Worm (Caenorhabditis elegans) whole organism, L4 larva: ENCODE data around the gene F45G2.9.

ENCODE experiments used
- F10B5.3 ChIP-seq: sonication (generic microtip); optimal IDR thresholded peaks from 2 replicates; lab custom pipeline; 2016; ENCODE audit warnings: mild to moderate bottlenecking, missing genetic modification characterization, missing compliant biosample characterization
- F37D6.2 ChIP-seq: sonication (generic microtip); optimal IDR thresholded peaks from 2 replicates; lab custom pipeline; 2016; ENCODE audit warnings: mild to moderate bottlenecking, missing genetic modification characterization, missing compliant biosample characterization
- F44E2.7 ChIP-seq: fragments of 200-800 bp; sonication (Bioruptor generic); IDR thresholded peaks from 2 replicates; pipeline ENCODE4 v2.1.2; 2022; ENCODE audit warnings: missing genetic modification characterization, missing compliant biosample characterization
- T26A8.4 ChIP-seq: fragments of 200-800 bp; sonication (Bioruptor generic); IDR thresholded peaks from 2 replicates; pipeline ENCODE4 v1.3.6; 2022; ENCODE audit warnings: missing genetic modification characterization, missing compliant biosample characterization
- aha-1 ChIP-seq: fragments of 150-350 bp; peaks from one replicate; lab custom pipeline; 2014; ENCODE audit warnings: missing biosample characterization, missing genetic modification characterization
- arid-1 ChIP-seq: fragments of 200-800 bp; sonication (Bioruptor generic); conservative IDR thresholded peaks from 2 replicates; pipeline ENCODE4 v1.3.6; 2022; ENCODE audit warnings: missing genetic modification reagents, missing genetic modification characterization, missing compliant biosample characterization
- ceh-20 ChIP-seq: fragments of 200-800 bp; sonication (Bioruptor generic); IDR thresholded peaks from 2 replicates; pipeline ENCODE4 v1.3.6; 2022; ENCODE audit warnings: missing genetic modification reagents, missing genetic modification characterization, missing compliant biosample characterization
- ceh-32 ChIP-seq: sonication (generic microtip); optimal IDR thresholded peaks from 2 replicates; lab custom pipeline; 2016; ENCODE audit warnings: mild to moderate bottlenecking, missing genetic modification characterization, missing compliant biosample characterization; ENCODE audit not compliant: poor library complexity
- ceh-62 ChIP-seq: sonication (generic microtip); optimal IDR thresholded peaks from 2 replicates; lab custom pipeline; 2017; ENCODE audit warnings: missing biosample characterization, missing genetic modification characterization
- ces-1 ChIP-seq: fragments of 150-350 bp; sonication (generic microtip); optimal IDR thresholded peaks from 4 replicates; lab custom pipeline; 2014; ENCODE audit warnings: missing biosample characterization, missing genetic modification reagents, missing genetic modification characterization
- ctbp-1 ChIP-seq: fragments of 200-800 bp; sonication (Bioruptor generic); IDR thresholded peaks from 2 replicates; pipeline ENCODE4 v1.3.6; 2022; ENCODE audit warnings: missing genetic modification reagents, missing genetic modification characterization, missing compliant biosample characterization
- daf-16 ChIP-seq, 3 experiments: sonication (generic microtip); optimal IDR thresholded peaks; 2 replicates each; lab custom pipeline; 2016 to 2017; ENCODE audit warnings: missing genetic modification characterization in 3 of 3, missing genetic modification reagents in 3 of 3, mild to moderate bottlenecking in 2 of 3, missing compliant biosample characterization in 2 of 3, missing biosample characterization in 1 of 3, moderate library complexity in 1 of 3
- dmd-6 ChIP-seq: fragments of 200-800 bp; sonication (Bioruptor generic); IDR thresholded peaks from 2 replicates; pipeline ENCODE4 v1.3.6; 2022; ENCODE audit warnings: missing genetic modification reagents, missing genetic modification characterization, missing compliant biosample characterization
- dmd-9 ChIP-seq: fragments of 200-800 bp; sonication (Bioruptor generic); IDR thresholded peaks from 2 replicates; pipeline ENCODE4 v1.3.6; 2022; ENCODE audit warnings: missing genetic modification reagents, missing genetic modification characterization, missing compliant biosample characterization
- dpl-1 ChIP-seq: fragments of 150-350 bp; optimal IDR thresholded peaks from 2 replicates; lab custom pipeline; 2014; ENCODE audit warnings: missing biosample characterization, missing genetic modification reagents, missing genetic modification characterization
- duxl-1 ChIP-seq: sonication (generic microtip); optimal IDR thresholded peaks from 2 replicates; lab custom pipeline; 2016; ENCODE audit warnings: mild to moderate bottlenecking, missing genetic modification characterization, moderate library complexity, missing compliant biosample characterization; ENCODE audit not compliant: poor library complexity
- egl-43 ChIP-seq: fragments of 200-800 bp; sonication (Bioruptor generic); IDR thresholded peaks from 2 replicates; pipeline ENCODE4 v1.3.6; 2022; ENCODE audit warnings: missing genetic modification reagents, missing genetic modification characterization, missing compliant biosample characterization
- fkh-10 ChIP-seq: fragments of 150-350 bp; optimal IDR thresholded peaks from 2 replicates; lab custom pipeline; 2014; ENCODE audit warnings: missing biosample characterization, missing genetic modification reagents, missing genetic modification characterization
- hif-1 ChIP-seq, 2 experiments: sonication (generic microtip); optimal IDR thresholded peaks; 2 replicates each; lab custom pipeline; 2016 to 2017; ENCODE audit warnings: missing compliant biosample characterization in 2 of 2, missing genetic modification characterization in 2 of 2, missing genetic modification reagents in 2 of 2, missing genotype in 2 of 2, mild to moderate bottlenecking in 1 of 2
- hlh-30 ChIP-seq: sonication (generic microtip); optimal IDR thresholded peaks from 2 replicates; lab custom pipeline; 2017; ENCODE audit warnings: antibody characterized with exemption, mild to moderate bottlenecking, missing genetic modification characterization, missing compliant biosample characterization; ENCODE audit not compliant: insufficient read depth
- hmg-1.1 ChIP-seq: fragments of 200-800 bp; sonication (Bioruptor generic); IDR thresholded peaks from 2 replicates; pipeline ENCODE4 v1.3.6; 2022; ENCODE audit warnings: missing genetic modification reagents, missing genetic modification characterization, missing compliant biosample characterization
- jun-1 ChIP-seq: fragments of 150-350 bp; optimal IDR thresholded peaks from 2 replicates; lab custom pipeline; 2014; ENCODE audit warnings: missing biosample characterization, missing genetic modification reagents, missing genetic modification characterization
- lin-13 ChIP-seq: fragments of 150-350 bp; optimal IDR thresholded peaks from 2 replicates; lab custom pipeline; 2014; ENCODE audit warnings: missing biosample characterization, missing genetic modification reagents, missing genetic modification characterization
- lin-15B ChIP-seq: fragments of 150-350 bp; sonication (generic microtip); optimal IDR thresholded peaks from 3 replicates; lab custom pipeline; 2014; ENCODE audit warnings: missing biosample characterization, missing genetic modification characterization
- lin-29 ChIP-seq: fragments of 200-800 bp; sonication (Bioruptor generic); IDR thresholded peaks from 2 replicates; pipeline ENCODE4 v1.3.6; 2022; ENCODE audit warnings: missing genetic modification reagents, missing genetic modification characterization, missing compliant biosample characterization
- lin-38 ChIP-seq: fragments of 200-800 bp; sonication (Bioruptor generic); IDR thresholded peaks from 2 replicates; pipeline ENCODE4 v1.3.6; 2022; ENCODE audit warnings: missing genetic modification reagents, missing genetic modification characterization, missing compliant biosample characterization
- lin-39 ChIP-seq: fragments of 150-350 bp; optimal IDR thresholded peaks from 2 replicates; lab custom pipeline; 2014; ENCODE audit warnings: missing biosample characterization, missing genetic modification reagents, missing genetic modification characterization
- lsy-2 ChIP-seq, 2 experiments: fragments of 150-350 bp in 1 of 2; sonication (generic microtip) in 1 of 2; optimal IDR thresholded peaks; 2 replicates each; lab custom pipeline; 2014 to 2017; ENCODE audit warnings: missing biosample characterization in 2 of 2, missing genetic modification characterization in 2 of 2
- madf-9 ChIP-seq: fragments of 200-800 bp; sonication (Bioruptor generic); conservative IDR thresholded peaks from 2 replicates; pipeline ENCODE4 v1.3.6; 2022; ENCODE audit warnings: missing genetic modification reagents, missing genetic modification characterization, missing compliant biosample characterization
- mdl-1 ChIP-seq, 2 experiments: fragments of 150-350 bp in 1 of 2; sonication (generic microtip) in 1 of 2; optimal IDR thresholded peaks; 2 replicates each; lab custom pipeline; 2014 to 2017; ENCODE audit warnings: missing biosample characterization in 2 of 2, missing genetic modification characterization in 2 of 2
- mdt-29 ChIP-seq: fragments of 200-800 bp; sonication (Bioruptor generic); IDR thresholded peaks from 2 replicates; pipeline ENCODE4 v1.3.6; 2022; ENCODE audit warnings: missing genetic modification reagents, missing genetic modification characterization, missing compliant biosample characterization
- mep-1 ChIP-seq: fragments of 150-350 bp; sonication (generic microtip); optimal IDR thresholded peaks from 3 replicates; lab custom pipeline; 2014; ENCODE audit warnings: missing biosample characterization, missing genetic modification characterization
- mes-2 ChIP-seq: sonication (generic microtip); optimal IDR thresholded peaks from 2 replicates; lab custom pipeline; 2016; ENCODE audit warnings: missing genotype, mild to moderate bottlenecking, missing genetic modification characterization, missing compliant biosample characterization; ENCODE audit not compliant: poor library complexity, severe bottlenecking
- nhr-11 ChIP-seq: fragments of 150-350 bp; optimal IDR thresholded peaks from 2 replicates; lab custom pipeline; 2014; ENCODE audit warnings: missing biosample characterization, missing genetic modification characterization
- nhr-111 ChIP-seq: fragments of 200-800 bp; sonication (Bioruptor generic); optimal IDR thresholded peaks from 2 replicates; lab custom pipeline; 2018; ENCODE audit warnings: mild to moderate bottlenecking, missing genetic modification characterization, missing compliant biosample characterization
- nhr-28 ChIP-seq: fragments of 150-350 bp; optimal IDR thresholded peaks from 2 replicates; lab custom pipeline; 2014; ENCODE audit warnings: missing biosample characterization, missing genetic modification characterization
- nhr-48 ChIP-seq: sonication (generic microtip); optimal IDR thresholded peaks from 2 replicates; lab custom pipeline; 2016; ENCODE audit warnings: mild to moderate bottlenecking, missing genetic modification characterization, missing compliant biosample characterization
- nhr-6 ChIP-seq: fragments of 150-350 bp; optimal IDR thresholded peaks from 2 replicates; lab custom pipeline; 2014; ENCODE audit warnings: missing biosample characterization, missing genetic modification characterization
- pha-4 ChIP-seq, 2 experiments: fragments of 150-350 bp in 1 of 2; fragments of 200-800 bp in 1 of 2; sonication (Bioruptor generic) in 1 of 2; IDR thresholded peaks in 1 of 2; optimal IDR thresholded peaks in 1 of 2; 2 replicates each; pipeline versions ENCODE4 v1.3.6 to Lab custom; 2014 to 2022; ENCODE audit warnings: missing genetic modification characterization in 2 of 2, missing genetic modification reagents in 2 of 2, missing biosample characterization in 1 of 2, missing compliant biosample characterization in 1 of 2
- rbr-2 ChIP-seq: sonication (generic microtip); optimal IDR thresholded peaks from 2 replicates; lab custom pipeline; 2016; ENCODE audit warnings: missing genotype, missing genetic modification characterization, missing compliant biosample characterization
- sdz-12 ChIP-seq: fragments of 200-800 bp; sonication (Bioruptor generic); optimal IDR thresholded peaks from 2 replicates; lab custom pipeline; 2018; ENCODE audit warnings: mild to moderate bottlenecking, missing genetic modification characterization, missing compliant biosample characterization
- skn-1 ChIP-seq: fragments of 150-350 bp; optimal IDR thresholded peaks from 2 replicates; lab custom pipeline; 2014; ENCODE audit warnings: missing biosample characterization, missing genetic modification characterization
- snpc-1.2 ChIP-seq: fragments of 200-800 bp; sonication (Bioruptor generic); IDR thresholded peaks from 2 replicates; pipeline ENCODE4 v1.3.6; 2022; ENCODE audit warnings: missing genetic modification reagents, missing genetic modification characterization, missing compliant biosample characterization
- spr-3 ChIP-seq: fragments of 200-800 bp; sonication (Bioruptor generic); optimal IDR thresholded peaks from 2 replicates; lab custom pipeline; 2018; ENCODE audit warnings: mild to moderate bottlenecking, missing genetic modification characterization, missing compliant biosample characterization
- tra-1 ChIP-seq: fragments of 200-800 bp; sonication (Bioruptor generic); IDR thresholded peaks from 2 replicates; pipeline ENCODE4 v1.3.6; 2022; ENCODE audit warnings: missing genetic modification reagents, missing genetic modification characterization, missing compliant biosample characterization
- unc-62 ChIP-seq, 3 experiments: fragments of 150-350 bp in 1 of 3; sonication (generic microtip); optimal IDR thresholded peaks in 2 of 3; peaks in 1 of 3; 1 replicate in 1 of 3; 2 replicates in 2 of 3; lab custom pipeline; 2014 to 2017; ENCODE audit warnings: missing biosample characterization in 3 of 3, missing genetic modification characterization in 3 of 3, missing genetic modification reagents in 3 of 3, missing genotype in 1 of 3
- zfp-2 ChIP-seq: sonication (generic microtip); optimal IDR thresholded peaks from 2 replicates; lab custom pipeline; 2016; ENCODE audit warnings: mild to moderate bottlenecking, missing genetic modification characterization, missing compliant biosample characterization

F45G2.9 gene

ce11 chrIII:13465918-13466592 lies 29.3 kb upstream of the F45G2.9 start, which contains the start of gene cdk-5:
Gene cdk-5, minus strand, starts transcription at chrIII:13466342.
- TF ChIP-seq F37D6.2 (tag; lab: Kevin White, UChicago) (peak; percentile 53), lin-13 (GFP tag; lab: Kevin White, UChicago) (peak; percentile 51), hif-1 (tag; optimal IDR thresholded peaks at IDR 0.05; lab: Kevin White, UChicago) (peak in 1 of 2 experiments; percentile 52), spr-3 (GFP tag; lab: Kevin White, UChicago) (no peak), lin-29 (peak; percentile 50; the same call in 1 of the 2 replicates), zfp-2 (tag; lab: Kevin White, UChicago) (peak; percentile 86), dmd-9 (GFP tag; lab: Robert Waterston, UW) (no peak), lin-39 (tag; lab: Kevin White, UChicago) (no peak), ceh-20 (GFP tag; lab: Robert Waterston, UW) (peak; percentile 49; the same call in 1 of the 2 replicates), nhr-6 (peak; percentile 87), madf-9 (GFP tag; lab: Robert Waterston, UW) (no peak), F10B5.3 (tag; lab: Kevin White, UChicago) (peak; percentile 63), nhr-48 (peak; percentile 59), ctbp-1 (GFP tag; lab: Robert Waterston, UW) (0 out of 2 replicates have a peak, but pooled peaks have one; percentile 37), sdz-12 (GFP tag; lab: Kevin White, UChicago) (no peak), mes-2 (tag; lab: Kevin White, UChicago) (peak; percentile 86), dmd-6 (GFP tag; lab: Robert Waterston, UW) (peak; percentile 63; the same call in 1 of the 2 replicates), mdt-29 (GFP tag; lab: Robert Waterston, UW) (0 out of 2 replicates have a peak, but pooled peaks have one; percentile 45), lin-38 (GFP tag; lab: Robert Waterston, UW) (peak; percentile 74), fkh-10 (GFP tag; lab: Kevin White, UChicago) (peak; percentile 33), snpc-1.2 (GFP tag; lab: Robert Waterston, UW) (no peak), lsy-2 (tag; optimal IDR thresholded peaks at IDR 0.05; lab: Kevin White, UChicago) (peak; percentile 48 to 97), jun-1 (tag; lab: Kevin White, UChicago) (peak; percentile 39), skn-1 (tag; lab: Kevin White, UChicago) (no peak), nhr-111 (GFP tag; lab: Kevin White, UChicago) (no peak), arid-1 (GFP tag; lab: Robert Waterston, UW) (0 out of 2 replicates have a peak, but pooled peaks have one; percentile 39), dpl-1 (GFP tag; lab: Kevin White, UChicago) (peak; percentile 86), ceh-32 (tag; lab: Kevin White, UChicago) (peak; percentile 1), rbr-2 (tag; lab: Kevin White, UChicago) (peak; percentile 83), F44E2.7 (GFP tag; lab: Robert Waterston, UW) (no peak), ceh-62 (tag; lab: Kevin White, UChicago) (no peak), pha-4 (GFP tag; IDR thresholded peaks at IDR 0.05; lab: Robert Waterston, UW) (peak; percentile 73; the same call in 1 of the 2 replicates), pha-4 (tag; optimal IDR thresholded peaks at IDR 0.05; lab: Kevin White, UChicago) (peak; percentile 28), daf-16 (GFP tag; optimal IDR thresholded peaks at IDR 0.05; lab: Kevin White, UChicago) (peak in 1 of 2 experiments; percentile 51), daf-16 (tag; optimal IDR thresholded peaks at IDR 0.05; lab: Kevin White, UChicago) (peak; percentile 13), mep-1 (tag; lab: Kevin White, UChicago) (peak; percentile 88), nhr-28 (tag; lab: Kevin White, UChicago) (peak; percentile 47), unc-62 (GFP tag; optimal IDR thresholded peaks at IDR 0.05 in 1 of 2; lab: Kevin White, UChicago) (peak in 1 of 2 experiments; percentile 91), unc-62 (tag; optimal IDR thresholded peaks at IDR 0.05; lab: Kevin White, UChicago) (no peak), nhr-11 (tag; lab: Kevin White, UChicago) (peak; percentile 79), hmg-1.1 (peak; percentile 83), tra-1 (GFP tag; lab: Robert Waterston, UW) (no peak), hlh-30 (peak; percentile 86), T26A8.4 (GFP tag; lab: Robert Waterston, UW) (peak; percentile 85), egl-43 (GFP tag; lab: Robert Waterston, UW) (no peak), duxl-1 (tag; lab: Kevin White, UChicago) (peak; percentile 66), ces-1 (GFP tag; lab: Kevin White, UChicago) (no peak), mdl-1 (tag; optimal IDR thresholded peaks at IDR 0.05; lab: Kevin White, UChicago) (peak in 1 of 2 experiments; percentile 13), aha-1 (tag; lab: Kevin White, UChicago) (peak; percentile 95), lin-15B (tag; lab: Kevin White, UChicago) (no peak)
